Fruit fly (Drosophila melanogaster): ENCODE data around the gene Cyp4e3.
A peak's percentile ranks its signal among the peaks of the same experiment; 100 is the strongest.

Cyp4e3 gene

DNA sequence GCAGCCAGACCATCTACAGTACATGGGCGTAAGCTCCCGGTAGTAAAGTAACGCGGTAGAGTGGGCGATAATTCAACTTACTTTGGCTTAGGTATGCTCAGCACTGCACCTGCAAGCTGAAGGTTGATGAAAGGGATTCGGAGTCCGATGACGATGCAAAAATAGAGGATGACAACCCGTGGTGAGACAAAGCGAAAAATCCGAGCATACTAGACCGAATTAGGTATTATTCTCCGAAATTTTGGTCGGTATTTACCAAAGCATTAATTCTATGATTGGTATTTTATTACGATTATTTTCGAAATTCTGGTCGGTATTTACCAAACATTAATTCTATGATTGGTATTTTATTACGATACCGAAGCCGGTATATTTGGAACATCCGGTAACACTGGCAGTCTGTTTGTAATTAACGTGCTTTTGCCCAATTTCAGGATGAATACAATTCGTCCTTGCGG is 40.7 kb upstream of the Cyp4e3 start, which contains the start of gene CG4036 (continued):
- TF ChIP-seq CG9797 (GFP tag; optimal IDR thresholded peaks at IDR 0.05) (peak; percentile 92), repo (GFP tag; optimal IDR thresholded peaks at IDR 0.05) (no peak), CG3163 (GFP tag; optimal IDR thresholded peaks at IDR 0.05) (no peak), crp (GFP tag; optimal IDR thresholded peaks at IDR 0.05) (no peak), gsb-n (tag; optimal IDR thresholded peaks at IDR 0.05) (no peak), CG5953 (GFP tag; IDR thresholded peaks at IDR 0.05) (no peak), CG9932 (GFP tag; IDR thresholded peaks at IDR 0.05) (no peak), Opbp (GFP tag; IDR thresholded peaks at IDR 0.05; ENCODE audit: partially characterized antibody) (peak; percentile 59; the same call in 1 of the 3 replicates), CG15514 (GFP tag; optimal IDR thresholded peaks at IDR 0.05) (peak; percentile 40), inv (GFP tag; IDR thresholded peaks at IDR 0.05; ENCODE audit: partially characterized antibody) (no peak), usp (GFP tag; optimal IDR thresholded peaks at IDR 0.05) (no peak), Atf6 (GFP tag; IDR thresholded peaks at IDR 0.05) (no peak), CG17361 (GFP tag; IDR thresholded peaks at IDR 0.05) (no peak), lbe (GFP tag; optimal IDR thresholded peaks at IDR 0.05) (peak; percentile 13), CG11398 (GFP tag; optimal IDR thresholded peaks at IDR 0.05) (no peak), Blimp-1 (GFP tag; optimal IDR thresholded peaks at IDR 0.05) (no peak), ftz-f1 (GFP tag; optimal IDR thresholded peaks at IDR 0.05) (peak; percentile 46), D19B (GFP tag; optimal IDR thresholded peaks at IDR 0.05) (no peak), shn (GFP tag; optimal IDR thresholded peaks at IDR 0.05) (no peak), Atf3 (GFP tag; optimal IDR thresholded peaks at IDR 0.05) (no peak), CG4617 (GFP tag; optimal IDR thresholded peaks at IDR 0.05; ENCODE audit: borderline replicate concordance) (peak; percentile 23), CG8089 (GFP tag; optimal IDR thresholded peaks at IDR 0.05) (no peak), CG10321 (GFP tag; IDR thresholded peaks at IDR 0.05) (no peak), CG7987 (GFP tag; optimal IDR thresholded peaks at IDR 0.05) (no peak), Jarid2 (GFP tag; optimal IDR thresholded peaks at IDR 0.05) (no peak), CG5245 (GFP tag; optimal IDR thresholded peaks at IDR 0.05) (no peak), CG13775 (GFP tag; optimal IDR thresholded peaks at IDR 0.05) (no peak), mam (GFP tag; optimal IDR thresholded peaks at IDR 0.05) (no peak), CoRest (tag; optimal IDR thresholded peaks at IDR 0.05) (no peak), Oli (tag; optimal IDR thresholded peaks at IDR 0.05) (no peak), ap (GFP tag; IDR thresholded peaks at IDR 0.05) (no peak), CG8281 (tag; optimal IDR thresholded peaks at IDR 0.05) (no peak), CG9727 (GFP tag; optimal IDR thresholded peaks at IDR 0.05) (no peak), CG2116 (GFP tag; optimal IDR thresholded peaks at IDR 0.05) (peak; percentile 18), grau (tag; optimal IDR thresholded peaks at IDR 0.05) (no peak), sd (tag; optimal IDR thresholded peaks at IDR 0.05) (no peak), rib (GFP tag; IDR thresholded peaks at IDR 0.05) (no peak), zf30C (GFP tag; optimal IDR thresholded peaks at IDR 0.05) (no peak), HLH4C (GFP tag; IDR thresholded peaks at IDR 0.05; ENCODE audit: partially characterized antibody) (no peak), cg (GFP tag; optimal IDR thresholded peaks at IDR 0.05) (no peak), D (optimal IDR thresholded peaks at IDR 0.05) (peak; percentile 49), D (GFP tag; optimal IDR thresholded peaks at IDR 0.05) (no peak), CG10462 (GFP tag; optimal IDR thresholded peaks at IDR 0.05) (no peak), CG30020 (tag; optimal IDR thresholded peaks at IDR 0.05) (peak; percentile 33), sim (GFP tag; IDR thresholded peaks at IDR 0.05) (no peak), Mrtf (GFP tag; IDR thresholded peaks at IDR 0.05) (no peak), CG11456 (GFP tag; IDR thresholded peaks at IDR 0.05) (no peak), bbx (GFP tag; IDR thresholded peaks at IDR 0.05; ENCODE audit: partially characterized antibody) (0 out of 2 replicates have a peak, but pooled peaks have one; percentile 24), CG1792 (GFP tag; optimal IDR thresholded peaks at IDR 0.05) (no peak), gce (GFP tag; IDR thresholded peaks at IDR 0.05) (no peak), CG2120 (GFP tag; optimal IDR thresholded peaks at IDR 0.05) (no peak)

Data from whole organism, embryonic.